Fruit fly (Drosophila melanogaster): ENCODE data around the gene PGAP5.

PGAP5 gene

DNA sequence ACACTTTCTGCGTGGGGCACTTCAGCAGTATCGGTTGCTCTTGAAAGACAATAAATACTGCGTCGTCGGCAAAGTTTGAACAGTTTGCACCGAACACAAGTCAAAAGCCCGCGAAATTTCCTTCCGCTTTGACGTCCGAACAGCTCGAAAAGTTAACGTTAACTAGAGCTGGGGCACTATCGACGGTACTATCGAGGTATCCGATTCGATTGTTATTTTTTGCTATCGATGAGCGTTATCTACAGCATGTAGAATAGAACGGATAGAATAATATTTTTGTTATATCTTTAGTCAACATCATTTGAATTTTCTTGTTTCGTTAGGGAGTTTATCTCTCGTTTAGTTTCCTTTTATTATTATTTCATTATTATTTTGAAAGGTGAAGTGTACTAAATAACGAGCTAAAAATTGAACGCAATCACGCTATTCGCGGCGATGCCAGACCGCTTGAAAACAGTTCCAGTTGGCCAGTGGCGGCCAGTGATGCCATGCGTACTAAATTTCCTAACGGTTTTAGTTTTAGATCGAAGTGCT is 41.1 kb downstream of the PGAP5 start, which contains the start of gene Pvr (continued):
- TF ChIP-seq Dp (GFP tag; optimal IDR thresholded peaks at IDR 0.05) (peak; percentile 66), CG15269 (tag; optimal IDR thresholded peaks at IDR 0.05) (no peak), CG31365 (tag; optimal IDR thresholded peaks at IDR 0.05) (no peak), stwl (tag; optimal IDR thresholded peaks at IDR 0.05) (peak; percentile 94), CG11085 (GFP tag; IDR thresholded peaks at IDR 0.05) (no peak), CG13296 (GFP tag; optimal IDR thresholded peaks at IDR 0.05) (no peak), CG14860 (GFP tag; IDR thresholded peaks at IDR 0.05; ENCODE audit: partially characterized antibody) (peak; percentile 94), CG8359 (GFP tag; optimal IDR thresholded peaks at IDR 0.05; ENCODE audit: borderline replicate concordance) (no peak), pb (GFP tag; optimal IDR thresholded peaks at IDR 0.05) (no peak), CG18619 (GFP tag; optimal IDR thresholded peaks at IDR 0.05) (no peak), Abd-B (GFP tag; optimal IDR thresholded peaks at IDR 0.05) (peak; percentile 10), YL-1 (GFP tag; optimal IDR thresholded peaks at IDR 0.05) (no peak), h (optimal IDR thresholded peaks at IDR 0.05) (no peak), Poxn (GFP tag; IDR thresholded peaks at IDR 0.05) (no peak), Camta (GFP tag; optimal IDR thresholded peaks at IDR 0.05) (no peak), Hmx (GFP tag; optimal IDR thresholded peaks at IDR 0.05) (no peak), CG15514 (GFP tag; optimal IDR thresholded peaks at IDR 0.05) (peak; percentile 71), pita (GFP tag; optimal IDR thresholded peaks at IDR 0.05) (no peak), CG6272 (GFP tag; IDR thresholded peaks at IDR 0.05) (no peak), CG14441 (GFP tag; IDR thresholded peaks at IDR 0.05) (no peak), twi (tag; optimal IDR thresholded peaks at IDR 0.05) (no peak), pnt (GFP tag; optimal IDR thresholded peaks at IDR 0.05) (no peak), Bgb (GFP tag; IDR thresholded peaks at IDR 0.05; ENCODE audit: partially characterized antibody) (peak; percentile 97), CG5953 (GFP tag; IDR thresholded peaks at IDR 0.05) (no peak), org-1 (GFP tag; optimal IDR thresholded peaks at IDR 0.05) (no peak), Rx (GFP tag; IDR thresholded peaks at IDR 0.05) (no peak), bbx (GFP tag; IDR thresholded peaks at IDR 0.05; ENCODE audit: partially characterized antibody) (peak; percentile 97), eve (GFP tag; optimal IDR thresholded peaks at IDR 0.05) (no peak), CG18262 (tag; optimal IDR thresholded peaks at IDR 0.05) (no peak), repo (GFP tag; optimal IDR thresholded peaks at IDR 0.05) (no peak), chinmo (GFP tag; IDR thresholded peaks at IDR 0.05; ENCODE audit: partially characterized antibody) (peak; percentile 94), Meics (GFP tag; optimal IDR thresholded peaks at IDR 0.05) (no peak), CG2678 (tag; optimal IDR thresholded peaks at IDR 0.05) (no peak), HLH54F (GFP tag; optimal IDR thresholded peaks at IDR 0.05) (no peak), CG3838 (GFP tag; optimal IDR thresholded peaks at IDR 0.05) (no peak), unc-4 (GFP tag; IDR thresholded peaks at IDR 0.05; ENCODE audit: partially characterized antibody) (peak; percentile 94), CG3407 (GFP tag; optimal IDR thresholded peaks at IDR 0.05) (no peak), lilli (GFP tag; optimal IDR thresholded peaks at IDR 0.05) (peak; percentile 24), CTCF (GFP tag; optimal IDR thresholded peaks at IDR 0.05) (peak; percentile 60), Neu2 (GFP tag; optimal IDR thresholded peaks at IDR 0.05; ENCODE audit: borderline replicate concordance) (no peak), crc (GFP tag; optimal IDR thresholded peaks at IDR 0.05) (no peak), CG12942 (GFP tag; optimal IDR thresholded peaks at IDR 0.05) (no peak), H2.0 (GFP tag; IDR thresholded peaks at IDR 0.05) (no peak), tup (GFP tag; optimal IDR thresholded peaks at IDR 0.05) (no peak), CkIIα-i1 (GFP tag; IDR thresholded peaks at IDR 0.05) (no peak), vvl (GFP tag; IDR thresholded peaks at IDR 0.05) (peak; percentile 31; the same call in 1 of the 2 replicates), so (GFP tag; IDR thresholded peaks at IDR 0.05) (peak; percentile 68; the same call in 1 of the 3 replicates), chif (GFP tag; optimal IDR thresholded peaks at IDR 0.05) (no peak), CG7839 (tag; optimal IDR thresholded peaks at IDR 0.05) (no peak), bsh (GFP tag; optimal IDR thresholded peaks at IDR 0.05) (no peak), CG6175 (GFP tag; IDR thresholded peaks at IDR 0.05) (no peak), dysf (GFP tag; IDR thresholded peaks at IDR 0.05) (no peak)
